Fruit fly (Drosophila melanogaster) whole organism, prepupa: ENCODE results near the gene CG15269.

ENCODE experiments used
- CG11902 ChIP-seq: fragments of 200-800 bp; sonication (Bioruptor generic); optimal IDR thresholded peaks from 3 replicates; lab custom pipeline; 2016; ENCODE audit warnings: missing biosample characterization, missing genetic modification characterization
- CG3032 ChIP-seq: fragments of 200-800 bp; optimal IDR thresholded peaks from 2 replicates; lab custom pipeline; 2019; ENCODE audit warnings: missing biosample characterization, mild to moderate bottlenecking, missing genetic modification characterization, moderate library complexity
- CG32006 ChIP-seq: fragments of 200-800 bp; sonication (Bioruptor generic); optimal IDR thresholded peaks from 3 replicates; lab custom pipeline; 2017; ENCODE audit warnings: missing biosample characterization, mild to moderate bottlenecking, missing genetic modification characterization
- CG6808 ChIP-seq: fragments of 200-800 bp; sonication (Bioruptor generic); optimal IDR thresholded peaks from 3 replicates; lab custom pipeline; 2017; ENCODE audit warnings: missing biosample characterization, missing genetic modification characterization, mild to moderate bottlenecking, moderate library complexity, missing genetic modification reagents
- CG8119 ChIP-seq: fragments of 200-800 bp; sonication (Bioruptor generic); IDR thresholded peaks from 3 replicates; pipeline ENCODE4 v1.3.6; 2022; ENCODE audit warnings: missing biosample characterization, missing genetic modification characterization
- CG8319 ChIP-seq: fragments of 200-800 bp; sonication (Bioruptor generic); optimal IDR thresholded peaks from 3 replicates; lab custom pipeline; 2016; ENCODE audit warnings: missing biosample characterization, missing genetic modification characterization
- CG8632 ChIP-seq: fragments of 200-800 bp; sonication (Bioruptor generic); optimal IDR thresholded peaks from 3 replicates; lab custom pipeline; 2016; ENCODE audit warnings: missing biosample characterization, missing genetic modification characterization
- Eip93F ChIP-seq: fragments of 200-800 bp; sonication (Bioruptor generic); optimal IDR thresholded peaks from 2 replicates; lab custom pipeline; 2016; ENCODE audit warnings: missing biosample characterization, mild to moderate bottlenecking, missing genetic modification characterization
- Hr39 ChIP-seq: fragments of 200-800 bp; sonication (Bioruptor generic); optimal IDR thresholded peaks from 2 replicates; lab custom pipeline; 2016; ENCODE audit warnings: missing biosample characterization, missing genetic modification characterization
- Lpt ChIP-seq: fragments of 200-800 bp; sonication (Bioruptor generic); optimal IDR thresholded peaks from 3 replicates; lab custom pipeline; 2016; ENCODE audit warnings: missing biosample characterization, missing genetic modification characterization
- cyc ChIP-seq: fragments of 200-800 bp; sonication (Bioruptor generic); optimal IDR thresholded peaks from 3 replicates; lab custom pipeline; 2016; ENCODE audit warnings: missing biosample characterization, missing genetic modification characterization
- dsx ChIP-seq: fragments of 200-800 bp; optimal IDR thresholded peaks from 3 replicates; lab custom pipeline; 2019; ENCODE audit warnings: missing biosample characterization, mild to moderate bottlenecking, missing genetic modification characterization, moderate library complexity; ENCODE audit not compliant: poor library complexity, severe bottlenecking
- eg ChIP-seq: fragments of 200-800 bp; sonication (Bioruptor generic); IDR thresholded peaks from 3 replicates; pipeline ENCODE4 v1.3.6; 2022; ENCODE audit warnings: missing biosample characterization, missing genetic modification characterization
- fkh ChIP-seq: fragments of 200-800 bp; sonication (Bioruptor generic); optimal IDR thresholded peaks from 3 replicates; lab custom pipeline; 2017; ENCODE audit warnings: missing biosample characterization, mild to moderate bottlenecking, missing genetic modification characterization, moderate library complexity
- net ChIP-seq: fragments of 200-800 bp; sonication (Bioruptor generic); optimal IDR thresholded peaks from 3 replicates; lab custom pipeline; 2016; ENCODE audit warnings: missing biosample characterization, missing genetic modification characterization
- svp ChIP-seq: fragments of 200-800 bp; sonication (Bioruptor generic); peaks from one replicate; lab custom pipeline; 2016; ENCODE audit warnings: missing biosample characterization, missing genetic modification characterization

CG15269 gene

DNA sequence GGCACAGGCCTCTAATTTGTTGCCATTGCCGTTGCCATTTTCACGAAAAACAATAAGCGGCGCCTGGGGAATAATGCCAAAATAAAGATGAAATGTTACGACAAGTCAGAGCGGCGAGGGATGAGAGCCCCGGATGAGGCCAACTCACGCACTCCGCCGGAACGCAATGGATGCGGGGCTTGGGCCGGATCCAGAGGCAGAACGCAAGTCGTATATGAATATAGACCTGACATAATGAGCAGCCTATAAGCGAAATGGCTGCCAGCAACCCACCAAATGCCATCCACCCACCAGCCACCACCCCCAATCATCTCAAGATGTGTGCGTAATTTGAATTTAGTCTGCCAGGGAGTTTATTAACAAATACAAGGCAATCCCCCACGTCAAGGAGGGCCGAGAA is 9.3 kb downstream of the CG15269 start:
- no peak for TF ChIP-seq Hr39
- TF ChIP-seq net, result no peak
- TF ChIP-seq CG32006, result no peak
- no peak for TF ChIP-seq CG11902 (GFP tag; lab: Kevin White, UChicago)
- TF ChIP-seq fkh (GFP tag; lab: Kevin White, UChicago), result no peak
- no peak for TF ChIP-seq CG8319 (GFP tag; lab: Kevin White, UChicago)
- TF ChIP-seq Lpt (GFP tag; lab: Kevin White, UChicago), result no peak
- TF ChIP-seq CG6808 (GFP tag; lab: Kevin White, UChicago), result no peak
- TF ChIP-seq svp (GFP tag; lab: Kevin White, UChicago), result no peak
- no peak for TF ChIP-seq Eip93F (GFP tag; lab: Kevin White, UChicago)
- TF ChIP-seq CG8119 (GFP tag; lab: Robert Waterston, UW), result no peak
- TF ChIP-seq cyc (GFP tag; lab: Kevin White, UChicago), result no peak
- TF ChIP-seq eg (GFP tag; lab: Robert Waterston, UW), result no peak
- TF ChIP-seq CG3032 (tag; lab: Kevin White, UChicago), result no peak
- TF ChIP-seq CG8632, result no peak
- no peak for TF ChIP-seq dsx (GFP tag; lab: Kevin White, UChicago)
